Worm (Caenorhabditis elegans) whole organism, L3 larva: ENCODE data around the gene dars-2.

Experiments used
- R02D3.7 ChIP-seq: fragments of 150-350 bp; optimal IDR thresholded peaks from 2 replicates; lab custom pipeline; 2014; ENCODE audit warnings: missing biosample characterization, missing genetic modification characterization
- aly-2 ChIP-seq: fragments of 150-350 bp; optimal IDR thresholded peaks from 2 replicates; lab custom pipeline; 2014; ENCODE audit warnings: missing biosample characterization, missing genetic modification characterization
- ama-1 ChIP-seq: fragments of 150-350 bp; optimal IDR thresholded peaks from 2 replicates; lab custom pipeline; 2018
- ceh-16 ChIP-seq: sonication (generic microtip); optimal IDR thresholded peaks from 2 replicates; lab custom pipeline; 2017; ENCODE audit warnings: missing biosample characterization, missing genetic modification characterization
- ceh-28 ChIP-seq: fragments of 150-350 bp; optimal IDR thresholded peaks from 2 replicates; lab custom pipeline; 2014; ENCODE audit warnings: missing biosample characterization, missing genetic modification reagents, missing genetic modification characterization
- ceh-82 ChIP-seq: fragments of 150-350 bp; optimal IDR thresholded peaks from 2 replicates; lab custom pipeline; 2014; ENCODE audit warnings: missing biosample characterization, missing genetic modification characterization
- daf-12 ChIP-seq: fragments of 150-350 bp; optimal IDR thresholded peaks from 2 replicates; lab custom pipeline; 2014; ENCODE audit warnings: missing biosample characterization, missing genetic modification reagents, missing genetic modification characterization
- elt-1 ChIP-seq: fragments of 150-350 bp; optimal IDR thresholded peaks from 2 replicates; lab custom pipeline; 2014; ENCODE audit warnings: missing biosample characterization, missing genetic modification characterization
- elt-2 ChIP-seq: sonication (generic microtip); optimal IDR thresholded peaks from 2 replicates; lab custom pipeline; 2016; ENCODE audit warnings: missing genetic modification reagents, mild to moderate bottlenecking, missing genetic modification characterization, missing compliant biosample characterization
- elt-3 ChIP-seq, 3 experiments: fragments of 150-350 bp in 1 of 3; sonication (generic microtip) in 2 of 3; optimal IDR thresholded peaks; 2 replicates in 2 of 3; 4 replicates in 1 of 3; lab custom pipeline; 2014 to 2017; ENCODE audit warnings: missing biosample characterization in 3 of 3, missing genetic modification characterization in 3 of 3
- eor-1 ChIP-seq, 2 experiments: fragments of 150-350 bp; optimal IDR thresholded peaks; 2 replicates each; lab custom pipeline; 2014 to 2018; ENCODE audit warnings: missing biosample characterization in 2 of 2, missing genetic modification characterization in 2 of 2
- fkh-10 ChIP-seq: sonication (generic microtip); optimal IDR thresholded peaks from 2 replicates; lab custom pipeline; 2017; ENCODE audit warnings: missing biosample characterization, missing genetic modification reagents, missing genetic modification characterization
- fos-1 ChIP-seq: fragments of 150-350 bp; optimal IDR thresholded peaks from 2 replicates; lab custom pipeline; 2014; ENCODE audit warnings: missing biosample characterization, missing genetic modification characterization
- hmg-11 ChIP-seq: sonication (generic microtip); optimal IDR thresholded peaks from 2 replicates; lab custom pipeline; 2016; ENCODE audit warnings: missing genetic modification characterization, missing compliant biosample characterization
- jun-1 ChIP-seq: fragments of 150-350 bp; optimal IDR thresholded peaks from 2 replicates; lab custom pipeline; 2014; ENCODE audit warnings: missing biosample characterization, missing genetic modification reagents, missing genetic modification characterization
- lin-15B ChIP-seq: fragments of 150-350 bp; optimal IDR thresholded peaks from 2 replicates; lab custom pipeline; 2014; ENCODE audit warnings: missing biosample characterization, missing genetic modification characterization
- lsy-12 ChIP-seq: sonication (generic microtip); optimal IDR thresholded peaks from 2 replicates; lab custom pipeline; 2016; ENCODE audit warnings: mild to moderate bottlenecking, missing genetic modification characterization, missing compliant biosample characterization
- mdl-1 ChIP-seq: fragments of 150-350 bp; optimal IDR thresholded peaks from 2 replicates; lab custom pipeline; 2014; ENCODE audit warnings: missing biosample characterization, missing genetic modification characterization
- mml-1 ChIP-seq: fragments of 150-350 bp; sonication (generic microtip); optimal IDR thresholded peaks from 3 replicates; lab custom pipeline; 2014; ENCODE audit warnings: missing biosample characterization, missing genetic modification characterization
- nfya-1 ChIP-seq: sonication (generic microtip); optimal IDR thresholded peaks from 2 replicates; lab custom pipeline; 2017; ENCODE audit warnings: missing genetic modification characterization, mild to moderate bottlenecking, missing compliant biosample characterization, antibody characterized with exemption, moderate library complexity; ENCODE audit not compliant: insufficient read depth
- nhr-11 ChIP-seq: fragments of 150-350 bp; optimal IDR thresholded peaks from 2 replicates; lab custom pipeline; 2014; ENCODE audit warnings: missing biosample characterization, missing genetic modification characterization
- nhr-23 ChIP-seq: fragments of 150-350 bp; optimal IDR thresholded peaks from 2 replicates; lab custom pipeline; 2014; ENCODE audit warnings: missing biosample characterization, missing genetic modification reagents, missing genetic modification characterization
- nhr-237 ChIP-seq: fragments of 150-350 bp; optimal IDR thresholded peaks from 2 replicates; lab custom pipeline; 2014; ENCODE audit warnings: missing biosample characterization, missing genetic modification characterization
- nhr-25 ChIP-seq: sonication (generic microtip); optimal IDR thresholded peaks from 2 replicates; lab custom pipeline; 2017; ENCODE audit warnings: missing biosample characterization, missing genetic modification characterization
- nhr-43 ChIP-seq: sonication (generic microtip); optimal IDR thresholded peaks from 2 replicates; lab custom pipeline; 2016; ENCODE audit warnings: mild to moderate bottlenecking, missing genetic modification characterization, missing compliant biosample characterization; ENCODE audit not compliant: poor library complexity, severe bottlenecking
- nhr-67 ChIP-seq: fragments of 150-350 bp; optimal IDR thresholded peaks from 2 replicates; lab custom pipeline; 2014; ENCODE audit warnings: missing biosample characterization, missing genetic modification characterization
- nhr-76 ChIP-seq: fragments of 150-350 bp; sonication (generic microtip); optimal IDR thresholded peaks from 5 replicates; lab custom pipeline; 2014; ENCODE audit warnings: missing biosample characterization, missing genetic modification characterization
- pha-4 ChIP-seq: fragments of 150-350 bp; optimal IDR thresholded peaks from 2 replicates; lab custom pipeline; 2014; ENCODE audit warnings: missing biosample characterization, missing genetic modification reagents, missing genetic modification characterization
- pqm-1 ChIP-seq: fragments of 150-350 bp; optimal IDR thresholded peaks from 2 replicates; lab custom pipeline; 2017; ENCODE audit warnings: missing biosample characterization, missing genetic modification characterization, inconsistent platforms
- sea-2 ChIP-seq: fragments of 150-350 bp; sonication (generic microtip); optimal IDR thresholded peaks from 4 replicates; lab custom pipeline; 2014; ENCODE audit warnings: missing biosample characterization, missing genetic modification reagents, missing genetic modification characterization
- skn-1 ChIP-seq: fragments of 150-350 bp; optimal IDR thresholded peaks from 2 replicates; lab custom pipeline; 2014; ENCODE audit warnings: missing biosample characterization, missing genetic modification characterization
- snpc-4 ChIP-seq: fragments of 150-350 bp; optimal IDR thresholded peaks from 2 replicates; lab custom pipeline; 2014; ENCODE audit warnings: missing biosample characterization, missing genetic modification characterization
- unc-39 ChIP-seq: sonication (generic microtip); optimal IDR thresholded peaks from 4 replicates; lab custom pipeline; 2017; ENCODE audit warnings: missing biosample characterization, missing genetic modification characterization
- ztf-4 ChIP-seq: fragments of 150-350 bp; optimal IDR thresholded peaks from 2 replicates; lab custom pipeline; 2014; ENCODE audit warnings: missing biosample characterization, missing genetic modification characterization

dars-2 gene

ce11 chrV:12065369-12065768 is 16.8 kb downstream of the dars-2 start, which contains the start of gene pqn-53 (continued):
- TF ChIP-seq elt-3 (tag; optimal IDR thresholded peaks at IDR 0.05; lab: Kevin White, UChicago) (no peak), R02D3.7 (tag; lab: Kevin White, UChicago) (no peak), lsy-12 (tag; lab: Kevin White, UChicago) (no peak), fos-1 (tag; lab: Kevin White, UChicago) (no peak), nhr-237 (tag; lab: Kevin White, UChicago) (no peak), mdl-1 (tag; lab: Kevin White, UChicago) (no peak), sea-2 (no peak)

- TF ChIP-seq hmg-11 (tag; lab: Kevin White, UChicago): no peak
- TF ChIP-seq nhr-25 (tag; lab: Kevin White, UChicago): no peak
- peak; percentile 5 for TF ChIP-seq lin-15B
- TF ChIP-seq nfya-1 (tag; lab: Kevin White, UChicago): peak; percentile 5
- no peak for TF ChIP-seq snpc-4 (tag; lab: Kevin White, UChicago)
These were observed 17.3 kb downstream of the dars-2 start for ce11 chrV:12065859-12066258.

ce11 chrV:12068437-12068836 is 19.9 kb downstream of the dars-2 start, which contains the start of gene kmo-2:
kmo-2 (minus strand) TSS chrV:12068537.
- no peak for TF ChIP-seq ztf-4 (tag; lab: Kevin White, UChicago)
- no peak for TF ChIP-seq pqm-1 (tag; lab: Kevin White, UChicago)
- no peak for TF ChIP-seq mml-1 (tag; lab: Kevin White, UChicago)
- TF ChIP-seq nhr-11 (tag; lab: Kevin White, UChicago): no peak
- TF ChIP-seq unc-39 (tag; lab: Kevin White, UChicago): no peak
- no peak for TF ChIP-seq skn-1 (tag; lab: Kevin White, UChicago)
- no peak for TF ChIP-seq daf-12
- TF ChIP-seq nhr-43 (tag; lab: Kevin White, UChicago): no peak
- no peak for TF ChIP-seq ama-1 (lab: Kevin White, UChicago)
- TF ChIP-seq nhr-76 (tag; lab: Kevin White, UChicago): no peak
- no peak for TF ChIP-seq elt-1 (tag; lab: Kevin White, UChicago)
- no peak for TF ChIP-seq aly-2 (tag; lab: Kevin White, UChicago)
- no peak for TF ChIP-seq eor-1 (tag; optimal IDR thresholded peaks at IDR 0.05; lab: Kevin White, UChicago)
- no peak for TF ChIP-seq ceh-82
- TF ChIP-seq snpc-4 (tag; lab: Kevin White, UChicago): no peak
- TF ChIP-seq jun-1 (tag; lab: Kevin White, UChicago): no peak
- TF ChIP-seq ceh-28 (tag; lab: Kevin White, UChicago): no peak
- TF ChIP-seq nfya-1 (tag; lab: Kevin White, UChicago): no peak
- TF ChIP-seq ceh-16 (tag; lab: Kevin White, UChicago): no peak

- TF ChIP-seq jun-1 (tag; lab: Kevin White, UChicago) (no peak), pqm-1 (tag; lab: Kevin White, UChicago) (no peak), nhr-25 (tag; lab: Kevin White, UChicago) (no peak), ceh-82 (no peak), lsy-12 (tag; lab: Kevin White, UChicago) (no peak), ztf-4 (tag; lab: Kevin White, UChicago) (no peak), nhr-67 (tag; lab: Kevin White, UChicago) (no peak), pha-4 (no peak)
These were observed 21.9 kb downstream of the dars-2 start, which contains the start of gene kmo-1 for ce11 chrV:12070419-12070818. kmo-1 (minus strand) TSS chrV:12070519.

- TF ChIP-seq snpc-4 (tag; lab: Kevin White, UChicago) (no peak), fkh-10 (GFP tag; lab: Kevin White, UChicago) (no peak), mml-1 (tag; lab: Kevin White, UChicago) (no peak), elt-3 (tag; optimal IDR thresholded peaks at IDR 0.05; lab: Kevin White, UChicago) (peak in 2 of 3 experiments; percentile 12 to 27), elt-2 (tag; lab: Kevin White, UChicago) (no peak), sea-2 (no peak), nhr-43 (tag; lab: Kevin White, UChicago) (peak; percentile 58), nfya-1 (tag; lab: Kevin White, UChicago) (no peak), mdl-1 (tag; lab: Kevin White, UChicago) (peak; percentile 1), R02D3.7 (tag; lab: Kevin White, UChicago) (no peak), lsy-12 (tag; lab: Kevin White, UChicago) (no peak), nhr-25 (tag; lab: Kevin White, UChicago) (peak; percentile 85), ceh-16 (tag; lab: Kevin White, UChicago) (no peak), nhr-23 (peak; percentile 22), elt-1 (tag; lab: Kevin White, UChicago) (peak; percentile 55)
These were observed 22.9 kb downstream of the dars-2 start for ce11 chrV:12071483-12071882.
